Fruit fly (Drosophila melanogaster): Measurements from ENCODE around the gene Brd8.

The Brd8 gene

dm6 chr3R:29210091-29210490 is 13.2 kb upstream of the Brd8 start:
- TF ChIP-seq CG17801 (GFP tag; optimal IDR thresholded peaks at IDR 0.05; ENCODE audit: partially characterized antibody): no peak

- TF ChIP-seq CG17801 (GFP tag; optimal IDR thresholded peaks at IDR 0.05; ENCODE audit: partially characterized antibody): no peak
Observed at dm6 chr3R:29210542-29211393, 12.5 kb upstream of the Brd8 start.

DNA sequence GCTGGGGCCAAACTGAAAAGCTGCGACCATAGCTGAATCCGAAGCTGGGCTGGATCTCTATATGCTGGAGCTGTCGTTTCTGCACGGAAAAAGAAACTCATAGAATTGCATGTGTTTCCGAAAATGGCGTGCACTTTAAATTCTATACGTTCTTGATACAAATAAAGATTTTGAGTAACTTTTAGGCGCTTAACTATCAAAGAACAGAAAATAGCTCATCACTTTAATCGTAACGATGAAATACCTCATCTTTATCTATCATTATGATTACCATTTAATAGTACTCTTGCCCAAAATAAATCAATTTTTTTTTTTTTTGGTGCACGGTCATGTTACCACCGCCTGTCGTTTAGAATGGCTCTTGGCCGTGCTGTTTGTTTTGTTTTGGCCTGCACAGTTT is 11.6 kb upstream of the Brd8 start:
- no peak for TF ChIP-seq CG17801 (GFP tag; optimal IDR thresholded peaks at IDR 0.05; ENCODE audit: partially characterized antibody)

dm6 chr3R:29212534-29212933 is 10.8 kb upstream of the Brd8 start:
- no peak for TF ChIP-seq CG17801 (GFP tag; optimal IDR thresholded peaks at IDR 0.05; ENCODE audit: partially characterized antibody)

DNA sequence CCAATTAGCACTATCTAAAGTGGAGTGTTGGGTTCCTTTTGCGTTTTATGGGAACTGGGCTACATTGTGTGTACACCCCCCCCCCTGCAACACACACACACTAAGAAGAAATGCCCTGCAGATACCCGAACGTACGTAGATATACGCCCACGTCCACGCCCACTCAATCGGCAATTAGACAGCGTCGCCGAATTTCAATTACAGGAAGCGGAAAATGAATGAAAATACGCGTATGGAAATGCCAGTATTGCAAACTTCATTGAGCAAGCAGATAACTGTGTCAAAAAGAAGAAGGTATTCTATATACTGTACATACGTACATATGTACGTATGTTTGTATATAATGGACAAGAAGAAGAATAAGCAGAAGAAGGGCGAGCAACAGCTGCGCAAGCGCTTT is 9.9 kb upstream of the Brd8 start:
- TF ChIP-seq CG17801 (GFP tag; optimal IDR thresholded peaks at IDR 0.05; ENCODE audit: partially characterized antibody): no peak

dm6 chr3R:29214262-29214661 is 9.0 kb upstream of the Brd8 start:
- TF ChIP-seq CG17801 (GFP tag; optimal IDR thresholded peaks at IDR 0.05; ENCODE audit: partially characterized antibody): peak; percentile 100

dm6 chr3R:29214982-29215533 is 8.2 kb upstream of the Brd8 start:
- TF ChIP-seq CG17801 (GFP tag; optimal IDR thresholded peaks at IDR 0.05; ENCODE audit: partially characterized antibody): peak; percentile 77

- no peak for TF ChIP-seq CG17801 (GFP tag; optimal IDR thresholded peaks at IDR 0.05; ENCODE audit: partially characterized antibody)
Observed at dm6 chr3R:29215652-29216483, 7.4 kb upstream of the Brd8 start.

DNA sequence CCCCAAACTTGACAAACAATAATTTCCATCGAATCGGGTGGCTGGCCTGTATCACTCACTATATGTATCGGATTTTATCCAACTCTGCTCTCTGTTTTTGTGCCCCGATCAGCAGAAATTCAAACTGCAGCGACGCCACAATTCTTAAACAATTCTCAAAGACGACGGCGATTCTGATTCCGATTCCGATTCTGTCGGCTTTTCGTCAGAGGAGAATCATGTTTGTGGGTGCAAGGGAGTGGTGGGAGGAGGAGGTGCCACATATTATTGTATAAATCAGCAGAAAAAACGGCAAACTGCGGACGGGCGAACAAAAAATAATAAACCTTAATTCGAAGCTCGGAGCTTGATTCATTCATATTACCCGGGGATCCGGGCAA is 6.8 kb upstream of the Brd8 start:
- TF ChIP-seq CG17801 (GFP tag; optimal IDR thresholded peaks at IDR 0.05; ENCODE audit: partially characterized antibody): no peak

- TF ChIP-seq CG17801 (GFP tag; optimal IDR thresholded peaks at IDR 0.05; ENCODE audit: partially characterized antibody): no peak
Observed at dm6 chr3R:29217309-29217708, 6.0 kb upstream of the Brd8 start.

DNA sequence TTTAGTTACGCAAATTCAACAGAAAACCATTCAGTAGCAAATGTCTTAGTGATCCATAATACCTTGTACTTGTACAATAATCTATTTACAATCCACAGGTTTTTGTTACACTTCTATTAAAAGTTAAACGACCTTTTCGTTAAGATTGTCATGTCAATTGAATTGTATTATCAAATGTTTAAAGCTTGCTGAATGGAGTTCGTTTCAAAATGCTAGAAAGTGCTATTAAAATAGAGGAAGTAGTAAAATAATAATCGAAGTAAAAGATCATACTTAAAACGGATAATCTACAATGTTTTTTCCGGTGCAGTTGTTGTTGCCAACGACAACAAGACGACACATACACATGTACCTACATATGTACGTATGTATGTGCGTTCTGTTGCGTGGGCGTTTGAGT is 5.3 kb upstream of the Brd8 start:
- no peak for TF ChIP-seq CG17801 (GFP tag; optimal IDR thresholded peaks at IDR 0.05; ENCODE audit: partially characterized antibody)

DNA sequence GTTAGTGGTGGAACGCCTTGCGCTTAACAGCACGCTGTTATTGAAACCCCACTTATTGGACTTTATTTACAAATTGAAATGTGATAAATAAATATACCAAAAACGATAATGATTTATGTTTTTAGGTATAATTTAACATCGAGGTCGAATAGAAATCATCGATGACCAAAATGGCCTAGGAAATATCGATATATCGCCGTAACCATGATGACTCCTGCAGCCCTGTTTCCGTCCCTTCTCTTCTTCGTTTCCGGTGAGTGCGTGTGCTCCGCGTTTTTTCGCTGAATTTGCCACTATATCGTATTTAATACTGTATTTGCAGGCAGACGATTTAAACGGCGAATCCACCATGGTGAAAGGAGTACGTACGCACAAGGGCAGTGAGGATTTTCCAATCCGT is 3.3 kb upstream of the Brd8 start, which contains the start of gene eEF1gamma:
TSS of gene eEF1gamma (plus strand) at position 225 of the 400 bp plus-strand sequence.
- TF ChIP-seq CG17801 (GFP tag; optimal IDR thresholded peaks at IDR 0.05; ENCODE audit: partially characterized antibody): peak; percentile 94

DNA sequence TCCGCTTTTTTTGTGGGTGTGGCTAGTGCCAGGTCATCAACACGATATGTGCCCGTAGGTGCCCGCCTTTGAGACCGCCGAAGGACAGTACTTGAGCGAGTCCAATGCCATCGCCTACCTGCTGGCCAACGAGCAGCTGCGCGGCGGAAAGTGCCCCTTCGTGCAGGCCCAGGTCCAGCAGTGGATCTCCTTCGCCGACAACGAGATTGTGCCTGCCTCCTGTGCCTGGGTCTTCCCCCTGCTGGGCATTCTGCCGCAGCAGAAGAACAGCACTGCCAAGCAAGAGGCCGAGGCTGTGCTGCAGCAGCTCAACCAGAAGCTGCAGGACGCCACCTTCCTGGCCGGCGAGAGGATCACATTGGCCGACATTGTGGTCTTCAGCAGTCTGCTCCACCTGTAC is 2.7 kb upstream of the Brd8 start:
- no peak for TF ChIP-seq CG17801 (GFP tag; optimal IDR thresholded peaks at IDR 0.05; ENCODE audit: partially characterized antibody)

DNA sequence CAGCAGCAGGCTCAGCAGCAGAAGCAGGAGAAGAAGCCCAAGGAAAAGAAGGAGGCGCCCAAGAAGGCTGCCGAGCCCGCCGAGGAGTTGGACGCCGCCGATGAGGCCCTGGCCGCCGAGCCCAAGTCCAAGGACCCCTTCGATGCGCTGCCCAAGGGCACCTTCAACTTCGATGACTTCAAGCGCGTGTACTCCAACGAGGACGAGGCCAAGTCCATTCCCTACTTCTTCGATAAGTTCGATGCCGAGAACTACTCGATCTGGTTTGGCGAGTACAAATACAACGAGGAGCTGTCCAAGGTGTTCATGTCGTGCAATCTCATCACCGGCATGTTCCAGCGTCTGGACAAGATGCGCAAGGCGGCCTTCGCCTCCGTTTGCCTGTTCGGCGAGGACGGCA is 2.1 kb upstream of the Brd8 start:
- no peak for TF ChIP-seq CG17801 (GFP tag; optimal IDR thresholded peaks at IDR 0.05; ENCODE audit: partially characterized antibody)

dm6 chr3R:29227675-29228211 is 4.5 kb downstream of the Brd8 start, which contains the start of gene CG14507:
CG14507 (minus strand) TSS chr3R:29227725.
- TF ChIP-seq CG17801 (GFP tag; optimal IDR thresholded peaks at IDR 0.05; ENCODE audit: partially characterized antibody): no peak

Data from ovary, adult (tissue).